Worm (Caenorhabditis elegans) whole organism, early embryonic: Measurements from ENCODE around the gene W01C8.5.

Source experiments
- B0310.2 ChIP-seq: sonication (generic microtip); optimal IDR thresholded peaks from 2 replicates; lab custom pipeline; 2016; ENCODE audit warnings: mild to moderate bottlenecking, missing genetic modification characterization, missing compliant biosample characterization
- F13C5.2 ChIP-seq: sonication (generic microtip); optimal IDR thresholded peaks from 2 replicates; lab custom pipeline; 2017; ENCODE audit warnings: mild to moderate bottlenecking, missing genetic modification characterization, inconsistent platforms, missing compliant biosample characterization
- aly-1 ChIP-seq: sonication (generic microtip); optimal IDR thresholded peaks from 2 replicates; lab custom pipeline; 2016; ENCODE audit warnings: missing genetic modification characterization, missing compliant biosample characterization
- ama-1 ChIP-seq: fragments of 150-350 bp; optimal IDR thresholded peaks from 2 replicates; lab custom pipeline; 2014
- ceh-13 ChIP-seq: fragments of 200-800 bp; sonication (Bioruptor generic); optimal IDR thresholded peaks from 2 replicates; lab custom pipeline; 2018; ENCODE audit warnings: mild to moderate bottlenecking, missing genetic modification characterization, missing compliant biosample characterization
- ceh-36 ChIP-seq: sonication (generic microtip); optimal IDR thresholded peaks from 2 replicates; lab custom pipeline; 2016; ENCODE audit warnings: missing genetic modification characterization, inconsistent platforms, missing compliant biosample characterization
- ets-7 ChIP-seq: sonication (generic microtip); optimal IDR thresholded peaks from 2 replicates; lab custom pipeline; 2016; ENCODE audit warnings: missing genotype, missing genetic modification characterization, missing compliant biosample characterization
- flt-1 ChIP-seq: fragments of 200-800 bp; sonication (Bioruptor generic); IDR thresholded peaks from 2 replicates; pipeline ENCODE4 v1.3.6; 2022; ENCODE audit warnings: missing genetic modification characterization, missing compliant biosample characterization
- hmbx-1 ChIP-seq: sonication (generic microtip); optimal IDR thresholded peaks from 2 replicates; lab custom pipeline; 2016; ENCODE audit warnings: mild to moderate bottlenecking, missing genetic modification characterization, missing compliant biosample characterization
- hmg-4 ChIP-seq: fragments of 200-800 bp; sonication (Bioruptor generic); optimal IDR thresholded peaks from 2 replicates; lab custom pipeline; 2018; ENCODE audit warnings: mild to moderate bottlenecking, missing genetic modification characterization, missing compliant biosample characterization
- hnd-1 ChIP-seq: sonication (generic microtip); optimal IDR thresholded peaks from 2 replicates; lab custom pipeline; 2016; ENCODE audit warnings: missing genetic modification characterization, missing compliant biosample characterization
- pes-1 ChIP-seq: fragments of 200-800 bp; sonication (Bioruptor generic); IDR thresholded peaks from 2 replicates; pipeline ENCODE4 v1.3.6; 2022; ENCODE audit warnings: missing genetic modification reagents, missing genetic modification characterization, missing compliant biosample characterization
- scrt-1 ChIP-seq: fragments of 200-800 bp; sonication (Bioruptor generic); IDR thresholded peaks from 2 replicates; pipeline ENCODE4 v1.3.6; 2022; ENCODE audit warnings: missing genetic modification characterization, missing compliant biosample characterization
- sea-1 ChIP-seq: fragments of 200-800 bp; sonication (Bioruptor generic); conservative IDR thresholded peaks from 2 replicates; pipeline ENCODE4 v1.3.6; 2022; ENCODE audit warnings: missing genetic modification characterization, missing compliant biosample characterization
- tbx-11 ChIP-seq: fragments of 200-800 bp; sonication (Bioruptor generic); IDR thresholded peaks from 2 replicates; pipeline ENCODE4 v1.3.6; 2022; ENCODE audit warnings: missing genetic modification characterization, missing compliant biosample characterization
- tbx-37 ChIP-seq: fragments of 200-800 bp; sonication (Bioruptor generic); conservative IDR thresholded peaks from 2 replicates; pipeline ENCODE4 v1.3.6; 2022; ENCODE audit warnings: missing genetic modification reagents, missing genetic modification characterization, missing compliant biosample characterization
- tra-4 ChIP-seq: sonication (generic microtip); optimal IDR thresholded peaks from 2 replicates; lab custom pipeline; 2017; ENCODE audit warnings: missing genetic modification characterization, missing compliant biosample characterization

W01C8.5 gene

ce11 chrX:5697208-5697607 lies at the start of gene W01C8.5:
Gene W01C8.5 (minus strand): TSS chrX:5697308.
- TF ChIP-seq pes-1 (GFP tag; lab: Robert Waterston, UW) (no peak), F13C5.2 (tag; lab: Kevin White, UChicago) (no peak), hnd-1 (tag; lab: Kevin White, UChicago) (no peak), aly-1 (tag; lab: Kevin White, UChicago) (no peak), flt-1 (GFP tag; lab: Robert Waterston, UW) (no peak), ceh-13 (GFP tag; lab: Kevin White, UChicago) (no peak), sea-1 (no peak), scrt-1 (GFP tag; lab: Robert Waterston, UW) (no peak), ceh-36 (no peak), tbx-11 (GFP tag; lab: Robert Waterston, UW) (no peak), tbx-37 (GFP tag; lab: Robert Waterston, UW) (no peak), ets-7 (tag; lab: Kevin White, UChicago) (no peak), B0310.2 (tag; lab: Kevin White, UChicago) (no peak)

DNA sequence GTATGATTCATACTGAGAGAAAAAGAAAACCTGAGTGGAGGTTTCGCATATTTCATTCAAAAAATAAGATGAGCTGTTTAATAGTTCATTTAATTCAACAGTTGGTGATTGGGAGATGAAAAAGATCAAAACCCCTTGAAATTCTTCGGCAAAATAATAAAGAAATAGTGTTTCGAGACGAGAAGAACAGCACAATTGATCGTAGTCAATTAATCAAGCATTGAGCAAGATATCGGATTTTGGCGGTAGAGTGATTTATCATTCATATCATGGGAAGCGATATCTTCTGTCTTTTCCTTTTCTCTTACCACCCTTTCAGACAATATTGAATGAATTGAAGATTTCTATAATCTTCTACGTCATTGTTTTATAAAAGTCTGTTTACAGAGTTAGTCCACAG lies 49.6 kb upstream of the W01C8.5 start:
- TF ChIP-seq B0310.2 (tag; lab: Kevin White, UChicago) (no peak), tbx-11 (GFP tag; lab: Robert Waterston, UW) (no peak), ceh-13 (GFP tag; lab: Kevin White, UChicago) (no peak), hmbx-1 (tag; lab: Kevin White, UChicago) (no peak), scrt-1 (GFP tag; lab: Robert Waterston, UW) (no peak), tbx-37 (GFP tag; lab: Robert Waterston, UW) (no peak), F13C5.2 (tag; lab: Kevin White, UChicago) (no peak), flt-1 (GFP tag; lab: Robert Waterston, UW) (no peak), hnd-1 (tag; lab: Kevin White, UChicago) (no peak), pes-1 (GFP tag; lab: Robert Waterston, UW) (no peak), ceh-36 (no peak), ama-1 (no peak), sea-1 (no peak), aly-1 (tag; lab: Kevin White, UChicago) (no peak)

- TF ChIP-seq hmbx-1 (tag; lab: Kevin White, UChicago) = no peak
- no peak for TF ChIP-seq B0310.2 (tag; lab: Kevin White, UChicago)
- TF ChIP-seq scrt-1 (GFP tag; lab: Robert Waterston, UW) = no peak
Measured at ce11 chrX:5743209-5743608, 46.1 kb upstream of the W01C8.5 start, which contains the start of gene gnrr-4. Gene gnrr-4 (minus strand): TSS chrX:5743309.

DNA sequence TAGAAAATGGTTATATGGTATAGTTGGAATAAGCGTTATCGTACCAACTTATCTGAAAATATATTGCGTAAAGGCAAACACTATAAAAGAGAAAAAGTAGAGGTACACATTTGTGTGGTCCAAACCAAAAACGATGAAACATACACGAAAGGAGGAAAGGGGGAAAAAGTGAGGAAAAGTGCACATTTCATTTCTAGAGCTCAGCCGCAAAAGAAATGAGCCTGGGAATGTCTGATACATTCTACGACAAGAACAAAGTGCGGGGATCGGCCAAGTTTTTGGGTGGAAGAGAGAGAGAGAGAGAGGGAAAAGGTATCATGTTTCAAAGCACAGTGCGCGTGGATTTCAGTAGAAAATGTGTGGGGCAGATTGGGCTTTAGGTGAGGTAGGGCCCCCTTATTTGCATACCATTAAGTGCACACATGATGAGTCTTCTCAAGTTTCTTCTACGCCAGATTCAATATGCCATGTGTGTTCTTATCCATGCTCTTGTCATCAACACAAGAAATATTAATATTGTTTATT lies 36.7 kb upstream of the W01C8.5 start, which contains the start of gene rgs-6:
Gene rgs-6, minus strand, starts transcription at position 51 of the 525 bp plus-strand sequence.
- TF ChIP-seq ama-1 (no peak), aly-1 (tag; lab: Kevin White, UChicago) (no peak), sea-1 (no peak), pes-1 (GFP tag; lab: Robert Waterston, UW) (no peak), tbx-11 (GFP tag; lab: Robert Waterston, UW) (no peak), hmg-4 (GFP tag; lab: Kevin White, UChicago) (no peak), F13C5.2 (tag; lab: Kevin White, UChicago) (no peak), ceh-36 (no peak), B0310.2 (tag; lab: Kevin White, UChicago) (no peak), tra-4 (no peak), ets-7 (tag; lab: Kevin White, UChicago) (no peak), flt-1 (GFP tag; lab: Robert Waterston, UW) (no peak), hnd-1 (tag; lab: Kevin White, UChicago) (no peak), hmbx-1 (tag; lab: Kevin White, UChicago) (no peak), tbx-37 (GFP tag; lab: Robert Waterston, UW) (no peak), ceh-13 (GFP tag; lab: Kevin White, UChicago) (no peak), scrt-1 (GFP tag; lab: Robert Waterston, UW) (no peak)

DNA sequence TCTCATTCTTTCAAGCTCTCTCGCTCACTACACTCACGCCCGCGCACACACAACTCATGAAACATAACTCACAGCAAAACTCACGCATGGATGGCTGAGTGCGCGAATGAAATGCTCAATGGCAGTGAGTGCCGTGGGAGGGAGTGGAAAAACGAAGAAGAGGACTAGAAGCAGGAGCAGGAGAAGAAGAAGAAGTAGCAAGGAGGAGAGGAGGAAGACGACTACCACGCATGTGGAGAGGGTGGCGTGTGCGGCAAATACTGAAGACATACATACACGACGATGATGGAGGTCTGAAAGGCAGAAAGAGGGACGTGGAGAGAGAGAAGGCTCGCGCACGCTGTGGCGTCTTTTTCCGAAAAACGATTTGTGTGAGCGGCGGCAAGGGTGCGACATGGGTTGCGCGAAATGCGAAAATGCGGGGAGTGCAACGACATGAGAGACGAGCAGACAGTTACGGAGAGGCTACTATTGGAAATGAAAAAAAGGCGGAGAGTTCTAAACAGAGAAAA lies 31.9 kb upstream of the W01C8.5 start:
- TF ChIP-seq ceh-13 (GFP tag; lab: Kevin White, UChicago) = no peak
- peak; percentile 31 for TF ChIP-seq F13C5.2 (tag; lab: Kevin White, UChicago)
- TF ChIP-seq sea-1 = no peak
- no peak for TF ChIP-seq ama-1
- TF ChIP-seq B0310.2 (tag; lab: Kevin White, UChicago) = no peak
- no peak for TF ChIP-seq ets-7 (tag; lab: Kevin White, UChicago)
- TF ChIP-seq hmbx-1 (tag; lab: Kevin White, UChicago) = no peak
- no peak for TF ChIP-seq ceh-36

DNA sequence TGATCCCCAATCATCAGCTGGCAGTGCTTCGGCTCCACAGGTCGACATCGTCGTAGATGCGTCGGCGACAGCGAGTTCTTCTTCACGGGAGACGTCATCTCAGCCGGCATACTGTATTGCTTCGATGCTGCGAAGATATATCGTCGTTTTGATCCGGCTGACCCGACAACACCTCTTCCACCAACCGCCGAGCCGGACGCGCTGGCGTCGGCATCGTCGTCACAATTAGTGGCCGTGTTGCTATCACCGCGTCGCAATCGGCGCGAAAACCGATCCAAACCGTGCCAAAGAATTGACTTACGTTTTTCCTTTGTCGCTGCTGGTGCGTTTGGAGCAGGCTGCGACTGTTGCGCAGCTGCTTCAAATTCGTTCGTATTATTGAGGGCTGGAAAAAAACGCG lies 29.1 kb upstream of the W01C8.5 start:
- no peak for TF ChIP-seq aly-1 (tag; lab: Kevin White, UChicago)
- TF ChIP-seq tbx-11 (GFP tag; lab: Robert Waterston, UW) = no peak
- TF ChIP-seq B0310.2 (tag; lab: Kevin White, UChicago) = no peak
- no peak for TF ChIP-seq ceh-36
- TF ChIP-seq hmbx-1 (tag; lab: Kevin White, UChicago) = no peak
- TF ChIP-seq ets-7 (tag; lab: Kevin White, UChicago) = no peak

DNA sequence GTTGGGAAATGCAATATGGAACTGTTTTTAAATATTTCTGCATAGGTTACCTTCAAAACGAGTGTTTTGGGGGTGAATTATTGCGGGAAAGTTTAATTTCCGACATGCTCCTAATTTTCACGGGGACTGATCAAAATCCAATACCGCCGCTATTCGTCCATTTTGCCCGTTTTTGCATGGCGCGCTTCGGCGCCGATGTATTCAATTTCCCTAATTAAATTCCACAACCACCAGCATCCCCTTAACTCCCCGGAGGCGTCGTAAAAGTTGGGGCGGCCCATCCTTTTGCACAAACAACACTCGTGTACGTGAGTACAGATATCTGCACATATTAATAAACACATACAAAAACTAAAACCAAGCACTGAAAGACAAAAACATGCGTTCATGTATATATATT lies 27.4 kb upstream of the W01C8.5 start:
- TF ChIP-seq hmbx-1 (tag; lab: Kevin White, UChicago) = no peak
- no peak for TF ChIP-seq scrt-1 (GFP tag; lab: Robert Waterston, UW)
- TF ChIP-seq flt-1 (GFP tag; lab: Robert Waterston, UW) = no peak
- no peak for TF ChIP-seq hnd-1 (tag; lab: Kevin White, UChicago)
- no peak for TF ChIP-seq ceh-36

DNA sequence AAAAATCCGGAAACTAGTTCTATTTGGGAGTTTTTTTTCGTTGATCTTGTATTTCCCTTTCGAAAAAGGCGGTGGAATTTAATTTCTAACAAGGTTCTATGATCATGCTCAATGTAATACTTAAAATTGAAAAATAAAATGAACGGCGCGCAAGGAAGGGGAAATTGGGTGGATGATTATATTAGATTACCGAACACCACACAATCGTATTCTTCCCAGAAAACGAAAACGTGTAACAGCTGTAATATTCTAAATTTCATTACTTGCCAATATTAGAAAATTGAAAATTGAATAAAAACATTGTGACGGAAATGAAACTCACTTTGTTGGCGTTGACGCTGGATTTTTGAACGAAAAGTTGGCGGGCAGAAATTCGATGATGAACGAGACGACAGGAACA lies 26.6 kb upstream of the W01C8.5 start:
- TF ChIP-seq scrt-1 (GFP tag; lab: Robert Waterston, UW) = no peak
